Fruit fly (Drosophila melanogaster): ENCODE results near the gene CG8028.

CG8028 gene

DNA sequence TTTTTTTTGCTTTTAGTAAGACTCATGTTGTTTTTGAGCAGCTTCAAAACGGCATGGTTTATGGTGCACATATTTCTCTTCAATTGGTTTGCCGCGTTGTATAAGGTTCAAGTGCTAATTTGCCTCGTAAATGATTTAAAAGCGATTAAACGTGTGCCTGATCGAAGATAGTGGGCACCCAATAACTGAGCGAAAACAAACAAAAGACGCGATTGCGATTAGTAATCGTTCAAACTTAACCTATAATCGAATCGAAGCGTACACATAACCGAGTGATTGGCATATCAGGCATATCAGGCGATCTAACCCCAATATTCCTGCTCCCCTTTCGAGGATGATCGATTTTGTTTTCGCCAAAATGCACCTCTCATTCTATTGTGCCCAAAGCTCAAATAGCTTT, 13.9 kb upstream of the CG8028 start:
- no peak for TF ChIP-seq insv (optimal IDR thresholded peaks at IDR 0.05)
- no peak for TF ChIP-seq Myc (optimal IDR thresholded peaks at IDR 0.05)
- TF ChIP-seq ttk (optimal IDR thresholded peaks at IDR 0.05): no peak
- TF ChIP-seq Sin3A (optimal IDR thresholded peaks at IDR 0.05): no peak
- no peak for TF ChIP-seq psq (optimal IDR thresholded peaks at IDR 0.05)
- TF ChIP-seq h (optimal IDR thresholded peaks at IDR 0.05): no peak

DNA sequence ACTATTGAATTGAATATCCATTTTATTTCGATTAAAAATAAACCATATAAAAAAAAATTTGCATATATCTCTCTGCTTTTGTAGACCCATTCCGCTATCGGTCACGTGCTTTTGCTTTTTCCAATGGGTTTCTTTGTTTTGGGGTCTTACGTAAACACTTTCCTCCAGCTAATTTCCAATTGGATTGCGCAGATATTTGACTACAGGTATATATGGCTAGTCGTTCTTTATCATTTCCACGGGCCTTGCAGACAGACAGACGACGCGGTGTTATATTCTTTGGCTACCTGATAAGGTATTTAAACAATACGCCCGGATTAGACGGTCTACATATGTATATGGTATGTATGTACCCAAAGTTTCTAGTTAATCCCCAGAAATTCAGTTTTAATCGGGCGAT, 13.2 kb upstream of the CG8028 start:
- TF ChIP-seq insv (optimal IDR thresholded peaks at IDR 0.05) (no peak), ttk (optimal IDR thresholded peaks at IDR 0.05) (no peak), h (optimal IDR thresholded peaks at IDR 0.05) (no peak), psq (optimal IDR thresholded peaks at IDR 0.05) (no peak), Sin3A (optimal IDR thresholded peaks at IDR 0.05) (no peak), Myc (optimal IDR thresholded peaks at IDR 0.05) (no peak)

DNA sequence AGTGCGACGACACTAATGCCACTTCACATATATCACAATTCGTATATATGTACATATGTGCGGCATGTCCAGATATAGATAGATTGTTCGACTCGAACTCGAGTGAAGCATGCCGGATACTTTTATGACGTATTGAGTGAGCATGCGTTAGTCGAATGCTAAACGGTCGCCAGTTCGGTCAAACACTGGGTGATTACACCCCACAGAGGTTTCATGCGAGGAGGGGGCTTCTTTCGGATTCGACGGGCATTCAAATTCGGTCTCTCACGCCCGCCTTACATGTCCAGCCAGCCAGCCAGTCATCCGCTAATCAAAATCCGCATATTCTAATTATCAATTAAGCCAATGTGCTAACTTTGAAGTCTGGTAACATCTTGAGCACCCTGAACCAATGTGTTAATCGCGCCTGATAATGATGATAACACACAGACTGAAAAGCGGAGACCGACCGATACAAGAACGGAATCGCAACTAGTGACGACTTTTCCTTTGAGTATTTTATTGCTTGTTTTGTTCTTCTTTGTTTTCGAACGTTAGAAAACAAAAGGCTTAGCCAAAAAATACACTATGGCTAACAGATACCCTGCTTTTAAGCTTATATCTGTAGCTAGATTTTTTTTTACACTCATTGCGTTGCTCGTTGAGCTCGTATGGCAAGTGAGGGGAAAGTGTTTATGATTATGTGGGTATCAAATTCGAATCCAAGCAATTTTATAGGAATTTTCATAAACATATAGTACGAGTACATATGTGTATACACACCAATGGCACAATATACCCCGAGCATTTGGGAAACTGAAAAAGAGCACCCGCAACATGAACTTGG, 11.8 kb upstream of the CG8028 start:
- TF ChIP-seq psq (optimal IDR thresholded peaks at IDR 0.05) (no peak), Sin3A (optimal IDR thresholded peaks at IDR 0.05) (no peak), h (optimal IDR thresholded peaks at IDR 0.05) (no peak), insv (optimal IDR thresholded peaks at IDR 0.05) (no peak), ttk (optimal IDR thresholded peaks at IDR 0.05) (no peak), Myc (optimal IDR thresholded peaks at IDR 0.05) (no peak)

DNA sequence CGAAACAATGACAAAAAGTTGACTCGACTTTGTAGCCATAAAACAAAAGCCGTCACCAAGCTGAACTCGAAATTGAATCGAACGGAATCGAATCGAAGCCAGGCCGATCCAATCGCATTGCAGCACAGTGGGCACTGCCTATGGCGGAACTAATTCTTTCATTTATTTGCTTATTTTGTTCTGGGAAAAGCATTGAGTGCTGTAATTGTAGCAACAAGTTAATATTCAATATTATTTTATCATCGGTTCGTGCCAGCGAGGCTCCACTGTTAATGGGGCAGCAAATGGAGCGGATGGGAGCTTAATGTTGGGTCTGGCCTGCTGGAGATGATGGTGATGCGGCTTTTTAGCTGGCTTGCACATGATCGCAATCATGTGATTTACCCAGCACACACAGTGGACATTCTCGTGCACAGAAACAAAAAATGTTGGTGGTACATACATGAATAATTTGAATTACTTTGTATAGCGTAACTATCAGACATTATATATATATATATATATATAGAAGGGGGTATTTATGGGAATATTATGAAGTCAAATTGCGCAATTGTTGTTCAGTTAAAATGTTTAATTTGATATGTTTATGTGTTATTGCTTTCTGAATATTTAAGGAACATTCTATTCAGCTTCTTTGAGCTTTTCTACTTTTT, 9.3 kb upstream of the CG8028 start:
- TF ChIP-seq psq (optimal IDR thresholded peaks at IDR 0.05): no peak
- no peak for TF ChIP-seq insv (optimal IDR thresholded peaks at IDR 0.05)
- no peak for TF ChIP-seq ttk (optimal IDR thresholded peaks at IDR 0.05)
- no peak for TF ChIP-seq Myc (optimal IDR thresholded peaks at IDR 0.05)
- no peak for TF ChIP-seq Sin3A (optimal IDR thresholded peaks at IDR 0.05)
- TF ChIP-seq h (optimal IDR thresholded peaks at IDR 0.05): no peak

DNA sequence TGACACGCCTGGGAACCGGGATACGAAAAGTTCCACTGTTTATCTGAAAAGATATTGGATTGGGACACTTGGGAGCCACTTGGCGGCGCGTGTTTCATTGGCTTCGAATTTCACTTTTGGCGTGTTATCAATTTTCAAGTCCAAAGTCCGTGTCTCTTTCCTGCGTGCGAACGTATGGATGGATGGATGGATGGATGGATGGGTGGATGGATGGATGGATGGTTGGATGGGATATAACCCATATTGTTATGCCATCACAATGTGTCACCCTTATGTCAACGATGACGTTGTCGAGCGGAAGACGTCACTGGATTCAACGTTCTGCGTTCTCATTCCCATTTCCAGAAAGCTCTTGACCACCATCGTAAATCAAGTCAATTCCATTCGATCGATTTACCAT, 7.6 kb upstream of the CG8028 start:
- no peak for TF ChIP-seq ttk (optimal IDR thresholded peaks at IDR 0.05)
- TF ChIP-seq insv (optimal IDR thresholded peaks at IDR 0.05): no peak
- no peak for TF ChIP-seq Sin3A (optimal IDR thresholded peaks at IDR 0.05)
- TF ChIP-seq psq (optimal IDR thresholded peaks at IDR 0.05): no peak
- TF ChIP-seq Myc (optimal IDR thresholded peaks at IDR 0.05): no peak
- TF ChIP-seq h (optimal IDR thresholded peaks at IDR 0.05): no peak

DNA sequence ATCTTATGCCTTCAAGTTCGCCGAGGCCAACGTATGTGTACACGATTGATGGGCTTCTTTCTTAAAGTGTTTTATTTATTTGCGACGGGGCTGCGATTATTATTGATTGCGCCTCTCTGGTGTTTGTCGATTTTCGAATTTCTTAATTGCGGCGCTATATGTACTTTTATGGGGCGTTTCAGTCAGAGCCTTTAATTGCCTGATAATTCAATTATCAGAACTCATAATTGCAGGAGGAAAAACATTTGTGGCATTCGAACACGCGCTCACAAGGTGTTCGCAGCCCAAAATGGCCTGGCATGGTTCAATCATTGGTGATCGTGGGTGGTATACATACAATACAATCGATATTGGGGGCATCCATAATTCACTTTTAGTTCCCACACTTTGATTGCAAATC, 6.1 kb upstream of the CG8028 start:
- TF ChIP-seq psq (optimal IDR thresholded peaks at IDR 0.05) (no peak), ttk (optimal IDR thresholded peaks at IDR 0.05) (no peak), h (optimal IDR thresholded peaks at IDR 0.05) (no peak), Myc (optimal IDR thresholded peaks at IDR 0.05) (no peak), Sin3A (optimal IDR thresholded peaks at IDR 0.05) (no peak), insv (optimal IDR thresholded peaks at IDR 0.05) (no peak)

DNA sequence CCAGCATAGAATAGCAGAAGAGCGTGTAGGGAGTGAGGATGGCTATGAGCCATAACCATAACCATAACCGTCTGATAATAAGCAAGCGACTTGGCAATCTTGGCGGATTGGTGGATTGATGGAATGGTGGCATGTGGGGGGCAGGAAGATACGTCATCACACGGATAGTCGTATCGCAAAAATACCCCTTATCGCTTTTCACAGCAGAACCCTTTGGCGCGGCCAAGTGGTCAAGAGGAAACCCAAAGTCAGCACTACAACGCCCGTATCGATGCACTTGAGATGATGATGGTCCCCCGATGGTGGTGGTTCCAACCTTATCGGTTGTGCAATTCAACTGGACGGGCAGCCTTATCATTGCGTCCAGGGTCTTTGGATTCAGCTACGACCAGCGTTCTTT, 5.3 kb upstream of the CG8028 start:
- no peak for TF ChIP-seq Myc (optimal IDR thresholded peaks at IDR 0.05)
- TF ChIP-seq Sin3A (optimal IDR thresholded peaks at IDR 0.05): no peak
- TF ChIP-seq psq (optimal IDR thresholded peaks at IDR 0.05): no peak
- TF ChIP-seq insv (optimal IDR thresholded peaks at IDR 0.05): no peak

DNA sequence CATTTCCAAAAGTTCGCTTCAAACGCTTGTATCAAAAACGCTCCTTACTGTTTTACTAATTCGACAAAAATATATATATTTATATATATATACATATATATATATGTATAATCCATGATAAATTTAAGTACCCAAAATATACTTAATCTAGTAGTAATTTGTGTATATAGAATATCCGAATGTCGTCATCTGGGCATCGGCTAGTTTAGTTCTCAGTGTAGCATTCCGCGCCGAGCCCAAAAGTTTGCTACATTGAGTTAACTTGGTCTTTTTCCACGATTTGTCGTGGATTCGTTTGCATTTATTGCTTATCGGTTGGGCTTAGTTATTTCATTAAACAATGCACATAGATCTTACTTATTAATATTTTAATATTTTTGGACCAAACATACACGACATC, 1.1 kb upstream of the CG8028 start:
- TF ChIP-seq Sin3A (optimal IDR thresholded peaks at IDR 0.05) (no peak), ttk (optimal IDR thresholded peaks at IDR 0.05) (no peak), Myc (optimal IDR thresholded peaks at IDR 0.05) (no peak), psq (optimal IDR thresholded peaks at IDR 0.05) (no peak), h (optimal IDR thresholded peaks at IDR 0.05) (no peak), insv (optimal IDR thresholded peaks at IDR 0.05) (no peak)

DNA sequence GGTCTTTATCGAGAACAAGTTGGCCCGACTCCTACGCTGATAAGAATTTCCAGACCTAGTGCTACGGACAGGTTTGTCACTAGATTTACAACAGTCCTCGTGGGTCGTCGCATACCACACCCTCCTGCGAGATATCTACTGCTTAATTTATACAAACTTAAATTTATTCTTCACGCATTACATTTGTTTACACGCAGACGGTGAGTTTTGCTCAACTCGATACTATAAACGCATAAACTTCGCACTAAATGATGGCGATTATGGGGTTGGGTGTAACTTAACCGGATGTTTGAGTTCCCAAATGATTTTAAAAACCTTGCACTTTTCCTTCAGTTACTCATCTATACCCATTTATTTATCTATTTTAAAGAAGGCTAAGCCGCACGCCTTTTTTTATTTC, 536 bp upstream of the CG8028 start:
- no peak for TF ChIP-seq Myc (optimal IDR thresholded peaks at IDR 0.05)
- no peak for TF ChIP-seq psq (optimal IDR thresholded peaks at IDR 0.05)
- no peak for TF ChIP-seq h (optimal IDR thresholded peaks at IDR 0.05)
- no peak for TF ChIP-seq ttk (optimal IDR thresholded peaks at IDR 0.05)
- TF ChIP-seq insv (optimal IDR thresholded peaks at IDR 0.05): no peak
- no peak for TF ChIP-seq Sin3A (optimal IDR thresholded peaks at IDR 0.05)

DNA sequence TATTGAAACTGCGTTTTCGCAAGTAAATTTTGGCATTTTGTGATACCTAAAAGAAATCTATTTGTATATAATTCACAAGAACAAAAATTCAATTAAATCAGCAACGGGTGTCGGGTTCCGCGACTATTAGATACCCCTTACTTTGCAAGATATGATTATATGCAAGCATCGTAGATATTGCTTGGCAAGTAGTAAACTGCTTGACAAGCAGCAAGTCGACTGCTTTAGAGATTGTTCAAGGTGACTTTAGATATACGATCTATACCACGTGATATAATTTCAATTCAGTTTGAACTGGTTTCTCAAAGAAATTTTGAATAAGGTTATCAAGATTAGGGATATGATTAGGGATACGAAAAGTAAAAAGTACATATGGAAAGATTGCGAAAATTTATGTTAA, 1.8 kb downstream of the CG8028 start:
- TF ChIP-seq psq (optimal IDR thresholded peaks at IDR 0.05): no peak
- no peak for TF ChIP-seq h (optimal IDR thresholded peaks at IDR 0.05)
- TF ChIP-seq Myc (optimal IDR thresholded peaks at IDR 0.05): no peak
- TF ChIP-seq ttk (optimal IDR thresholded peaks at IDR 0.05): no peak

DNA sequence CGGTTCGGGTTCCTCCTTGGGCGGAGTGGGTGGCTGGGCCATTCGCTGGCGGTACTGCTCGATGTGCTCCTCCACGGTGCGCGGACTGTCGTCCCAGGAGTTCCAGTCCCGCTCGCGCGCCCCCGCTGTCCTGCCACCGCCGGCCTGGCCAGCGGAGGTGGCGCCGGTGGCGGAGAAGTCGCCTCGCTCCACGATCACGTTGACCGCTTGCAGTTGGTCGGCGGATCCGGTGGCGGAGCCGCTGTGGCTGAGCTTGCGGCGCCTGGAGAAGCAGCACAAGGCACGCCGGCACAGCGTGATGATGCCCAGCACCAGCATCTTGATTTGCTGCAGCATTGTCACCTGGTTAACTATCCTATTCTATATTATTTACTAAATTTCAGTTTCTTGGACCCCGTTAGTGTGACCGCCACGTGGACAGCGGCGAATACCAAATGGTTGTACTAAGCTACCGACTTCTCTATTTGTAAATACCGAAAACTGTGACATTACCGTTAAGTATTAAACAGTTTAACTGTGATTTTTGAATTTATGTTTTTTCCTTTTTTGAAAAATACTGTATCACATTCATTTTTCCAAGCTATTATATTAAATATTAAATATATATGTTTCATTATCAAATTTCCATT, 3.5 kb downstream of the CG8028 start, which contains the start of the genes CG32537 and CG32536:
CG32537 (minus strand) TSS at position 51 of the 629 bp plus-strand sequence.
CG32536 (minus strand) TSS at position 410 of the 629 bp plus-strand sequence.
- TF ChIP-seq psq (optimal IDR thresholded peaks at IDR 0.05) (no peak), h (optimal IDR thresholded peaks at IDR 0.05) (no peak), Myc (optimal IDR thresholded peaks at IDR 0.05) (no peak), ttk (optimal IDR thresholded peaks at IDR 0.05) (no peak), insv (optimal IDR thresholded peaks at IDR 0.05) (no peak), Sin3A (optimal IDR thresholded peaks at IDR 0.05) (no peak)

DNA sequence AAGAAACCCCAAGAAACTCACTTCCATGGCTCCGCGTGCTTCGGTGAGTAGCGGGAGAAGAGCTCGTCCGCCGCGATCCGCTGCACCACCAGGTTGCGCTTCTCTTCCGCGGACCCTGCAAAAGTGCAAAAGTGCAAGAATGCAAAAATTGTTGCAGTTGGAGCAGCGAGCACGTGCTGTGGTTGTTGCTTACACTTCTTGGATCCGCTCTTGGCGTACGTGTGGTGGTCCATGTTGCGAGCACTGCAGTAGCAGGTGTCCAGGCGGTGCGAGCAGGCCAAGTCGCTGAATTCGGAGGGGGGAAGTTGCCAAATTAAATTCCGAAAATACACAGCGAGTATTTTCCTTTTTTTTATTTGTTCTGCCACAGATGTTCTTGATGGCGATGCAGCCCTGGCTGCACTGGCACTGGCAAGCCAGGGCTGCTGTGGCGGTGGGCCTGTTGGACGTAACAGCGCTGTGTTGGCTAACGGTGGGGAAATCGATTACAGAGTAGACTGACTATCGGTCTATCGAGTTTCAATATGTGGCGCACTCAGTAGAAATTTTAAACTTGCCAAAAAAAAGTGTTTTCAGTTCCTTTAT, 11.6 kb downstream of the CG8028 start, which contains the start of gene CG8010:
CG8010 (minus strand) TSS at position 413 of the 585 bp plus-strand sequence.
- no peak for TF ChIP-seq psq (optimal IDR thresholded peaks at IDR 0.05)
- TF ChIP-seq ttk (optimal IDR thresholded peaks at IDR 0.05): no peak
- no peak for TF ChIP-seq Sin3A (optimal IDR thresholded peaks at IDR 0.05)
- no peak for TF ChIP-seq insv (optimal IDR thresholded peaks at IDR 0.05)
- TF ChIP-seq h (optimal IDR thresholded peaks at IDR 0.05): no peak
- TF ChIP-seq Myc (optimal IDR thresholded peaks at IDR 0.05): no peak
